Worm (Caenorhabditis elegans) whole organism, L4/young adult: ENCODE data around the gene heri-1.

Source experiments
- W03F9.2 ChIP-seq: fragments of 150-350 bp; optimal IDR thresholded peaks from 2 replicates; lab custom pipeline; 2014; ENCODE audit warnings: missing biosample characterization, missing genetic modification characterization
- dao-5 ChIP-seq: sonication (generic microtip); optimal IDR thresholded peaks from 2 replicates; lab custom pipeline; 2016; ENCODE audit warnings: missing genotype, missing genetic modification characterization, moderate library complexity, missing compliant biosample characterization
- him-1 ChIP-seq: sonication (generic microtip); optimal IDR thresholded peaks from 2 replicates; lab custom pipeline; 2016; ENCODE audit warnings: missing genotype, missing genetic modification reagents, missing genetic modification characterization, missing compliant biosample characterization

ce11 chrII:6107773-6108172 lies 5.2 kb downstream of the heri-1 start:
- TF ChIP-seq W03F9.2 (tag; lab: Kevin White, UChicago) (no peak), dao-5 (tag; lab: Kevin White, UChicago) (no peak), him-1 (tag; lab: Kevin White, UChicago) (no peak)
